Worm (Caenorhabditis elegans) whole organism, L1 larva: ENCODE data around the gene M142.5.

Source experiments
- ceh-8 ChIP-seq: fragments of 200-800 bp; sonication (Bioruptor generic); optimal IDR thresholded peaks from 2 replicates; lab custom pipeline; 2018; ENCODE audit warnings: mild to moderate bottlenecking, missing genetic modification characterization, moderate library complexity, missing compliant biosample characterization
- egl-27 ChIP-seq, 2 experiments: fragments of 150-350 bp in 1 of 2; sonication (generic microtip); optimal IDR thresholded peaks; 3 replicates each; lab custom pipeline; 2017 to 2018; ENCODE audit warnings: missing biosample characterization in 2 of 2, missing genetic modification characterization in 2 of 2, missing genetic modification reagents in 2 of 2
- elt-3 ChIP-seq, 6 experiments: fragments of 150-350 bp in 1 of 6; sonication (generic microtip); optimal IDR thresholded peaks; 2 replicates each; lab custom pipeline; 2017 to 2018; ENCODE audit warnings: missing biosample characterization in 6 of 6, missing genetic modification characterization in 6 of 6, inconsistent platforms in 1 of 6
- fkh-8 ChIP-seq: sonication (generic microtip); optimal IDR thresholded peaks from 2 replicates; lab custom pipeline; 2016; ENCODE audit warnings: mild to moderate bottlenecking, missing genetic modification characterization, missing compliant biosample characterization
- lin-15B ChIP-seq: fragments of 150-350 bp; sonication (generic microtip); optimal IDR thresholded peaks from 3 replicates; lab custom pipeline; 2014; ENCODE audit warnings: missing biosample characterization, missing genetic modification characterization
- lsy-2 ChIP-seq, 2 experiments: fragments of 150-350 bp; optimal IDR thresholded peaks; 2 replicates each; lab custom pipeline; 2014; ENCODE audit warnings: missing biosample characterization in 2 of 2, missing genetic modification characterization in 2 of 2
- nhr-237 ChIP-seq: fragments of 150-350 bp; optimal IDR thresholded peaks from 2 replicates; lab custom pipeline; 2014; ENCODE audit warnings: missing biosample characterization, missing genetic modification characterization
- nhr-77 ChIP-seq: fragments of 150-350 bp; optimal IDR thresholded peaks from 2 replicates; lab custom pipeline; 2014; ENCODE audit warnings: missing biosample characterization, missing genetic modification characterization
- nhr-90 ChIP-seq: sonication (generic microtip); optimal IDR thresholded peaks from 2 replicates; lab custom pipeline; 2016; ENCODE audit warnings: mild to moderate bottlenecking, missing genetic modification characterization, missing compliant biosample characterization; ENCODE audit not compliant: poor library complexity
- rnt-1 ChIP-seq: sonication (generic microtip); optimal IDR thresholded peaks from 2 replicates; lab custom pipeline; 2016; ENCODE audit warnings: mild to moderate bottlenecking, missing genetic modification characterization, moderate library complexity, missing compliant biosample characterization
- snpc-4 ChIP-seq: fragments of 150-350 bp; optimal IDR thresholded peaks from 2 replicates; lab custom pipeline; 2014; ENCODE audit warnings: missing biosample characterization, missing genetic modification characterization
- tlp-1 ChIP-seq: fragments of 150-350 bp; optimal IDR thresholded peaks from 2 replicates; lab custom pipeline; 2014; ENCODE audit warnings: missing biosample characterization, missing genetic modification characterization
- unc-130 ChIP-seq: fragments of 150-350 bp; optimal IDR thresholded peaks from 2 replicates; lab custom pipeline; 2017; ENCODE audit warnings: missing biosample characterization, missing genetic modification characterization, inconsistent platforms
- xbp-1 ChIP-seq: sonication (generic microtip); optimal IDR thresholded peaks from 2 replicates; lab custom pipeline; 2016; ENCODE audit warnings: missing genetic modification characterization, missing compliant biosample characterization

DNA sequence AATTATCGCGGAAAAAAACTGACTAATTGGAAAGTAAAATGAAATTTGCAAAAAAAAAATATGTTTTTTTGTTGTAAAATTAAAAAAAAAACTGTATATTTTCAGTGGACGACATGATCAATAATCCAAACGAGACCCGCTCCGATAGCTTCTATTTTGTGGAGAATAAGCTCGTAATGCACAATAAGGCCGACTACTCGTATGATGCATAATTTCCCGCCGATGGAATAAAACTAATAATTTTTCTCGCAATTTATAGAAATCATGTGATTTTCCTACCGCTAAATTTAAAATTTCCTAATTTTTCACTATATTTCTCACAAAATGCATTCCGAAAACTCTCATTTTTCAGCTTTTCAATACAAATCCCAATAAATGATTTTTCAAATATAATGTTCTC, 22.5 kb upstream of the M142.5 start:
- TF ChIP-seq nhr-77 (tag; lab: Kevin White, UChicago) (no peak), elt-3 (tag; optimal IDR thresholded peaks at IDR 0.05; lab: Kevin White, UChicago) (no peak), unc-130 (tag; lab: Kevin White, UChicago) (no peak), lsy-2 (tag; optimal IDR thresholded peaks at IDR 0.05; lab: Kevin White, UChicago) (no peak), snpc-4 (tag; lab: Kevin White, UChicago) (no peak), xbp-1 (tag; lab: Kevin White, UChicago) (no peak), tlp-1 (tag; lab: Kevin White, UChicago) (no peak), rnt-1 (no peak), nhr-90 (no peak), fkh-8 (tag; lab: Kevin White, UChicago) (no peak), egl-27 (tag; optimal IDR thresholded peaks at IDR 0.05; lab: Kevin White, UChicago) (no peak), nhr-237 (tag; lab: Kevin White, UChicago) (no peak), ceh-8 (no peak), lin-15B (tag; lab: Kevin White, UChicago) (no peak)
